Worm (Caenorhabditis elegans) whole organism, midembryonic: ENCODE results near the gene fbxc-34.

Experiments used
- cog-1 ChIP-seq: sonication (generic microtip); optimal IDR thresholded peaks from 2 replicates; lab custom pipeline; 2016; ENCODE audit warnings: missing genetic modification characterization, missing compliant biosample characterization
- flt-1 ChIP-seq: fragments of 200-800 bp; sonication (Bioruptor generic); IDR thresholded peaks from 2 replicates; pipeline ENCODE4 v1.3.6; 2022; ENCODE audit warnings: missing genetic modification characterization, missing compliant biosample characterization
- ref-1 ChIP-seq: fragments of 200-800 bp; sonication (Bioruptor generic); conservative IDR thresholded peaks from 2 replicates; pipeline ENCODE4 v1.3.6; 2022; ENCODE audit warnings: missing genetic modification reagents, missing genetic modification characterization, missing compliant biosample characterization

ce11 chrII:917324-917723, 13.6 kb upstream of the fbxc-34 start, which contains the start of gene fbxc-30:
- TF ChIP-seq flt-1 (no peak), cog-1 (tag; lab: Kevin White, UChicago) (no peak), ref-1 (GFP tag; lab: Robert Waterston, UW) (no peak)
